Worm (Caenorhabditis elegans): Measurements from ENCODE around the gene pitr-3.

DNA sequence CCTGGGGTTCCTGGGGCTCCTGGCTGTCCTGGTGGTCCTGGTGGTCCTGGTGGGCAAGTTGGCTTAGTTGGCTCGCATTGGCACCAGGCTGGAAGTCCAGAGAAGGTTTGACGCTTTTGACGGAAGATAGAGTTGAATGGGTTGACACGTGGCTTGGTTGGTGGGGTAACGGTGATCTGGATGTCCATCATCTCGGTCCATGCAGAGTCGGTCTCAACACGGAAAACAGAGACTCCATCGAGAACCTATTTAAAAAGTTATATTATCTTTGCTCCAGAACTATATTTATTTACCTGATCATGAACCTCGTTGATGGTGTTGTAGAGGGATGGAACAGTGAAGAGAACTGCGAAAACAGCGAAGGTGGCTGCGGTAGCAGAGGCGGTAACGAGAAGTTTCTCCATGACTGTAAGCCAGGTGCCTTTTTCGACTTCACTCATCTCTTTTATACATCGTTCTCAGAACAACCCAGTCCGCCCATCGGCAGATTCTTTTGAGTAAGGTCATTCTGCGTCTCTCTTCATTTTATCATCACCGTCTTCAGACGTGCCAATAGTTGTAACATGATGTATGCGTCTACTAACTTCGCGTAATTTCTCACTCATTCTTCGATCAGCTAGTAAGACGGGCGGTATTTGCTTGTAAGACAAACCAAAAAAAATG, 19.2 kb upstream of the pitr-3 start, which contains the start of gene col-144:
- TF ChIP-seq unc-62 (GFP tag; optimal IDR thresholded peaks at IDR 0.05) (no peak), nhr-11 (tag; optimal IDR thresholded peaks at IDR 0.05) (no peak), mdl-1 (tag; optimal IDR thresholded peaks at IDR 0.05) (no peak), lir-3 (tag; optimal IDR thresholded peaks at IDR 0.05; ENCODE audit: poor library complexity) (no peak), ceh-82 (tag; optimal IDR thresholded peaks at IDR 0.05) (no peak), hpl-2 (GFP tag; optimal IDR thresholded peaks at IDR 0.05) (no peak), nhr-237 (tag; optimal IDR thresholded peaks at IDR 0.05) (no peak), ces-1 (GFP tag; optimal IDR thresholded peaks at IDR 0.05) (no peak), fos-1 (tag; optimal IDR thresholded peaks at IDR 0.05) (no peak), nhr-76 (tag; optimal IDR thresholded peaks at IDR 0.05) (no peak)
